Worm (Caenorhabditis elegans) whole organism, mixed stage, embryonic: ENCODE measurements around the gene K02E11.7.

ENCODE experiments used
- M03D4.4 ChIP-seq: sonication (generic microtip); optimal IDR thresholded peaks from 2 replicates; lab custom pipeline; 2017; ENCODE audit warnings: mild to moderate bottlenecking, missing genetic modification characterization, missing compliant biosample characterization
- bed-3 ChIP-seq: fragments of 200-800 bp; sonication (Bioruptor generic); optimal IDR thresholded peaks from 3 replicates; lab custom pipeline; 2018; ENCODE audit warnings: mild to moderate bottlenecking, missing genetic modification characterization, moderate library complexity, missing compliant biosample characterization
- blmp-1 ChIP-seq: fragments of 150-350 bp; optimal IDR thresholded peaks from 2 replicates; lab custom pipeline; 2014; ENCODE audit warnings: missing biosample characterization, missing genetic modification characterization
- ceh-39 ChIP-seq: fragments of 150-350 bp; optimal IDR thresholded peaks from 2 replicates; lab custom pipeline; 2014; ENCODE audit warnings: missing biosample characterization, missing genetic modification characterization
- ceh-43 ChIP-seq: fragments of 200-800 bp; sonication (Bioruptor generic); optimal IDR thresholded peaks from 2 replicates; lab custom pipeline; 2018; ENCODE audit warnings: mild to moderate bottlenecking, missing genetic modification characterization, moderate library complexity, missing compliant biosample characterization
- ceh-83 ChIP-seq: fragments of 200-800 bp; sonication (Bioruptor generic); optimal IDR thresholded peaks from 2 replicates; lab custom pipeline; 2018; ENCODE audit warnings: mild to moderate bottlenecking, missing genetic modification characterization, missing compliant biosample characterization
- ces-1 ChIP-seq: fragments of 150-350 bp; optimal IDR thresholded peaks from 2 replicates; lab custom pipeline; 2014; ENCODE audit warnings: missing biosample characterization, missing genetic modification reagents, missing genetic modification characterization
- cnd-1 ChIP-seq: fragments of 200-800 bp; sonication (Bioruptor generic); optimal IDR thresholded peaks from 2 replicates; lab custom pipeline; 2018; ENCODE audit warnings: mild to moderate bottlenecking, missing genetic modification characterization, missing compliant biosample characterization
- drap-1 ChIP-seq: fragments of 200-800 bp; sonication (Bioruptor generic); optimal IDR thresholded peaks from 3 replicates; lab custom pipeline; 2018; ENCODE audit warnings: mild to moderate bottlenecking, missing genetic modification characterization, missing compliant biosample characterization
- elt-1 ChIP-seq: sonication (generic microtip); optimal IDR thresholded peaks from 2 replicates; lab custom pipeline; 2017; ENCODE audit warnings: missing genetic modification characterization, mild to moderate bottlenecking, missing compliant biosample characterization, antibody characterized with exemption, moderate library complexity, borderline replicate concordance; ENCODE audit not compliant: insufficient read depth
- elt-3 ChIP-seq: fragments of 150-350 bp; optimal IDR thresholded peaks from 2 replicates; lab custom pipeline; 2014; ENCODE audit warnings: missing biosample characterization, missing genetic modification characterization
- flh-1 ChIP-seq: fragments of 200-800 bp; sonication (Bioruptor generic); optimal IDR thresholded peaks from 2 replicates; lab custom pipeline; 2018; ENCODE audit warnings: mild to moderate bottlenecking, missing genetic modification characterization, moderate library complexity, missing compliant biosample characterization
- ham-2 ChIP-seq: fragments of 200-800 bp; sonication (Bioruptor generic); optimal IDR thresholded peaks from 2 replicates; lab custom pipeline; 2018; ENCODE audit warnings: mild to moderate bottlenecking, missing genetic modification characterization, missing compliant biosample characterization
- hlh-1 ChIP-seq: fragments of 150-350 bp; optimal IDR thresholded peaks from 2 replicates; lab custom pipeline; 2014; ENCODE audit warnings: missing biosample characterization, missing genetic modification reagents, missing genetic modification characterization
- lin-13 ChIP-seq: fragments of 150-350 bp; optimal IDR thresholded peaks from 2 replicates; lab custom pipeline; 2014; ENCODE audit warnings: missing biosample characterization, missing genetic modification characterization
- lin-32 ChIP-seq: fragments of 200-800 bp; sonication (Bioruptor generic); optimal IDR thresholded peaks from 2 replicates; lab custom pipeline; 2018; ENCODE audit warnings: mild to moderate bottlenecking, missing genetic modification characterization, missing compliant biosample characterization
- lsy-2 ChIP-seq: fragments of 150-350 bp; optimal IDR thresholded peaks from 2 replicates; lab custom pipeline; 2014; ENCODE audit warnings: missing biosample characterization, missing genetic modification characterization
- mab-5 ChIP-seq: fragments of 150-350 bp; optimal IDR thresholded peaks from 2 replicates; lab custom pipeline; 2014; ENCODE audit warnings: missing biosample characterization, missing genetic modification characterization
- mep-1 ChIP-seq: fragments of 150-350 bp; optimal IDR thresholded peaks from 2 replicates; lab custom pipeline; 2017; ENCODE audit warnings: missing biosample characterization, missing genetic modification reagents, missing genetic modification characterization, inconsistent platforms
- mls-2 ChIP-seq: sonication (generic microtip); optimal IDR thresholded peaks from 2 replicates; lab custom pipeline; 2016; ENCODE audit warnings: mild to moderate bottlenecking, missing genetic modification characterization, moderate library complexity, missing compliant biosample characterization
- nhr-12 ChIP-seq: fragments of 150-350 bp; optimal IDR thresholded peaks from 2 replicates; lab custom pipeline; 2014; ENCODE audit warnings: missing biosample characterization, missing genetic modification characterization
- nhr-2 ChIP-seq: fragments of 150-350 bp; optimal IDR thresholded peaks from 2 replicates; lab custom pipeline; 2014; ENCODE audit warnings: missing biosample characterization, missing genetic modification characterization
- nhr-237 ChIP-seq: fragments of 150-350 bp; optimal IDR thresholded peaks from 2 replicates; lab custom pipeline; 2014; ENCODE audit warnings: missing biosample characterization, missing genetic modification characterization
- nhr-28 ChIP-seq: fragments of 150-350 bp; optimal IDR thresholded peaks from 2 replicates; lab custom pipeline; 2014; ENCODE audit warnings: missing biosample characterization, missing genetic modification characterization
- nhr-76 ChIP-seq: sonication (generic microtip); optimal IDR thresholded peaks from 2 replicates; lab custom pipeline; 2017; ENCODE audit warnings: missing biosample characterization, missing genetic modification characterization
- pha-4 ChIP-seq: fragments of 150-350 bp; optimal IDR thresholded peaks from 2 replicates; lab custom pipeline; 2018; ENCODE audit warnings: missing biosample characterization, missing genetic modification reagents, missing genetic modification characterization
- sem-2 ChIP-seq: fragments of 200-800 bp; sonication (Bioruptor generic); optimal IDR thresholded peaks from 2 replicates; lab custom pipeline; 2018; ENCODE audit warnings: mild to moderate bottlenecking, missing genetic modification characterization, missing compliant biosample characterization
- snpc-4 ChIP-seq: fragments of 150-350 bp; optimal IDR thresholded peaks from 2 replicates; lab custom pipeline; 2014; ENCODE audit warnings: missing biosample characterization, missing genetic modification characterization
- sptf-1 ChIP-seq: sonication (generic microtip); optimal IDR thresholded peaks from 2 replicates; lab custom pipeline; 2017; ENCODE audit warnings: mild to moderate bottlenecking, missing genetic modification characterization, moderate library complexity, missing compliant biosample characterization
- tbx-8 ChIP-seq: fragments of 200-800 bp; sonication (Bioruptor generic); optimal IDR thresholded peaks from 2 replicates; lab custom pipeline; 2018; ENCODE audit warnings: mild to moderate bottlenecking, missing genetic modification characterization, moderate library complexity, missing compliant biosample characterization
- unc-62 ChIP-seq: fragments of 150-350 bp; optimal IDR thresholded peaks from 2 replicates; lab custom pipeline; 2014; ENCODE audit warnings: missing biosample characterization, missing genetic modification reagents, missing genetic modification characterization
- zip-8 ChIP-seq: fragments of 150-350 bp; optimal IDR thresholded peaks from 2 replicates; lab custom pipeline; 2014; ENCODE audit warnings: missing biosample characterization, missing genetic modification characterization
- ztf-11 ChIP-seq: fragments of 150-350 bp; optimal IDR thresholded peaks from 2 replicates; lab custom pipeline; 2014; ENCODE audit warnings: missing biosample characterization, missing genetic modification characterization

K02E11.7 gene

ce11 chrV:14254221-14254620 is at the start of gene K02E11.7:
Gene K02E11.7, minus strand, starts transcription at chrV:14254321.
- no peak for TF ChIP-seq ceh-43 (GFP tag; lab: Kevin White, UChicago)
- TF ChIP-seq snpc-4: no peak
- TF ChIP-seq nhr-237 (tag; lab: Kevin White, UChicago): no peak
- TF ChIP-seq blmp-1 (tag; lab: Kevin White, UChicago): no peak
- TF ChIP-seq mab-5 (tag; lab: Kevin White, UChicago): no peak
- no peak for TF ChIP-seq elt-3
- TF ChIP-seq hlh-1 (tag; lab: Kevin White, UChicago): no peak
- TF ChIP-seq M03D4.4 (tag; lab: Kevin White, UChicago): no peak

- no peak for TF ChIP-seq sem-2 (GFP tag; lab: Kevin White, UChicago)
- TF ChIP-seq ham-2: no peak
- no peak for TF ChIP-seq hlh-1 (tag; lab: Kevin White, UChicago)
- TF ChIP-seq lsy-2 (tag; lab: Kevin White, UChicago): no peak
- TF ChIP-seq nhr-2: no peak
- TF ChIP-seq ceh-83 (GFP tag; lab: Kevin White, UChicago): no peak
- no peak for TF ChIP-seq ceh-39 (tag; lab: Kevin White, UChicago)
- no peak for TF ChIP-seq flh-1 (GFP tag; lab: Kevin White, UChicago)
- TF ChIP-seq sptf-1 (tag; lab: Kevin White, UChicago): no peak
- no peak for TF ChIP-seq bed-3 (GFP tag; lab: Kevin White, UChicago)
- no peak for TF ChIP-seq elt-3
- TF ChIP-seq M03D4.4 (tag; lab: Kevin White, UChicago): no peak
- TF ChIP-seq ceh-43 (GFP tag; lab: Kevin White, UChicago): no peak
- no peak for TF ChIP-seq unc-62 (GFP tag; lab: Kevin White, UChicago)
- no peak for TF ChIP-seq nhr-12 (tag; lab: Kevin White, UChicago)
- no peak for TF ChIP-seq mep-1
- no peak for TF ChIP-seq mls-2 (tag; lab: Kevin White, UChicago)
- TF ChIP-seq ztf-11: no peak
- TF ChIP-seq blmp-1 (tag; lab: Kevin White, UChicago): no peak
- no peak for TF ChIP-seq nhr-28 (tag; lab: Kevin White, UChicago)
These were observed 47.0 kb upstream of the K02E11.7 start, which contains the start of gene F14D7.6 for ce11 chrV:14301076-14301475. Gene F14D7.6, plus strand, starts transcription at chrV:14301413.

- TF ChIP-seq zip-8 (tag; lab: Kevin White, UChicago): no peak
- TF ChIP-seq cnd-1 (tag; lab: Kevin White, UChicago): no peak
- TF ChIP-seq M03D4.4 (tag; lab: Kevin White, UChicago): no peak
- no peak for TF ChIP-seq bed-3 (GFP tag; lab: Kevin White, UChicago)
- TF ChIP-seq nhr-76 (tag; lab: Kevin White, UChicago): no peak
- no peak for TF ChIP-seq nhr-237 (tag; lab: Kevin White, UChicago)
- TF ChIP-seq drap-1 (GFP tag; lab: Kevin White, UChicago): no peak
- no peak for TF ChIP-seq ceh-83 (GFP tag; lab: Kevin White, UChicago)
- TF ChIP-seq elt-1 (tag; lab: Kevin White, UChicago): no peak
- no peak for TF ChIP-seq ceh-43 (GFP tag; lab: Kevin White, UChicago)
- TF ChIP-seq snpc-4: no peak
- TF ChIP-seq blmp-1 (tag; lab: Kevin White, UChicago): no peak
- TF ChIP-seq nhr-12 (tag; lab: Kevin White, UChicago): no peak
- no peak for TF ChIP-seq lin-32 (GFP tag; lab: Kevin White, UChicago)
- TF ChIP-seq unc-62 (GFP tag; lab: Kevin White, UChicago): no peak
- no peak for TF ChIP-seq ceh-39 (tag; lab: Kevin White, UChicago)
These were observed 45.5 kb upstream of the K02E11.7 start, which contains the start of the genes spig-3 and F14D7.12 for ce11 chrV:14299569-14300064. Gene spig-3, minus strand, starts transcription at chrV:14299669. Gene F14D7.12, plus strand, starts transcription at chrV:14300014.

- TF ChIP-seq unc-62 (GFP tag; lab: Kevin White, UChicago) (no peak), lin-13 (no peak), ces-1 (GFP tag; lab: Kevin White, UChicago) (no peak), pha-4 (tag; lab: Kevin White, UChicago) (no peak), ceh-83 (GFP tag; lab: Kevin White, UChicago) (no peak), mab-5 (tag; lab: Kevin White, UChicago) (no peak), zip-8 (tag; lab: Kevin White, UChicago) (no peak), lin-32 (GFP tag; lab: Kevin White, UChicago) (no peak), snpc-4 (no peak), ceh-43 (GFP tag; lab: Kevin White, UChicago) (no peak), cnd-1 (tag; lab: Kevin White, UChicago) (no peak), nhr-76 (tag; lab: Kevin White, UChicago) (no peak), lsy-2 (tag; lab: Kevin White, UChicago) (no peak), mls-2 (tag; lab: Kevin White, UChicago) (no peak), blmp-1 (tag; lab: Kevin White, UChicago) (no peak), bed-3 (GFP tag; lab: Kevin White, UChicago) (no peak), tbx-8 (GFP tag; lab: Kevin White, UChicago) (no peak), drap-1 (GFP tag; lab: Kevin White, UChicago) (no peak), nhr-12 (tag; lab: Kevin White, UChicago) (no peak)
- TF ChIP-seq, all 35 proteins: peak for 0
These were observed 42.4 kb upstream of the K02E11.7 start, which contains the start of gene F14D7.3 for ce11 chrV:14296499-14296898. Gene F14D7.3, plus strand, starts transcription at chrV:14296799.
